Worm (Caenorhabditis elegans) whole organism, early embryonic: ENCODE results near the gene B0361.14.

Experiments used
- B0310.2 ChIP-seq: sonication (generic microtip); optimal IDR thresholded peaks from 2 replicates; lab custom pipeline; 2016; ENCODE audit warnings: mild to moderate bottlenecking, missing genetic modification characterization, missing compliant biosample characterization
- ceh-13 ChIP-seq: fragments of 200-800 bp; sonication (Bioruptor generic); optimal IDR thresholded peaks from 2 replicates; lab custom pipeline; 2018; ENCODE audit warnings: mild to moderate bottlenecking, missing genetic modification characterization, missing compliant biosample characterization
- ets-7 ChIP-seq: sonication (generic microtip); optimal IDR thresholded peaks from 2 replicates; lab custom pipeline; 2016; ENCODE audit warnings: missing genotype, missing genetic modification characterization, missing compliant biosample characterization
- sea-1 ChIP-seq: fragments of 200-800 bp; sonication (Bioruptor generic); conservative IDR thresholded peaks from 2 replicates; pipeline ENCODE4 v1.3.6; 2022; ENCODE audit warnings: missing genetic modification characterization, missing compliant biosample characterization

- TF ChIP-seq sea-1 = no peak
- no peak for TF ChIP-seq ceh-13 (GFP tag; lab: Kevin White, UChicago)
- no peak for TF ChIP-seq B0310.2 (tag; lab: Kevin White, UChicago)
- no peak for TF ChIP-seq ets-7 (tag; lab: Kevin White, UChicago)
Measured at ce11 chrIII:7272828-7273227, 26.5 kb downstream of the B0361.14 start.
